Fruit fly (Drosophila melanogaster) whole organism, embryonic: ENCODE measurements around the gene Muc4B.

Experiments
- B-H1 ChIP-seq: fragments of 200-800 bp; sonication (Bioruptor generic); IDR thresholded peaks from 3 replicates; pipeline ENCODE4 v1.3.6; 2022; ENCODE audit warnings: missing biosample characterization, missing genetic modification characterization
- CG10209 ChIP-seq: fragments of 200-800 bp; sonication (Bioruptor generic); optimal IDR thresholded peaks from 3 replicates; lab custom pipeline; 2017; ENCODE audit warnings: missing biosample characterization, mild to moderate bottlenecking, missing genetic modification characterization, missing genetic modification reagents
- CG11456 ChIP-seq: fragments of 200-800 bp; sonication (Bioruptor generic); IDR thresholded peaks from 3 replicates; pipeline ENCODE4 v1.3.6; 2022; ENCODE audit warnings: missing biosample characterization, missing genetic modification characterization
- CG12155 ChIP-seq: fragments of 200-800 bp; sonication (Bioruptor generic); optimal IDR thresholded peaks from 3 replicates; lab custom pipeline; 2016; ENCODE audit warnings: missing biosample characterization, missing genetic modification characterization
- CG15269 ChIP-seq: fragments of 200-800 bp; sonication (Bioruptor generic); optimal IDR thresholded peaks from 2 replicates; lab custom pipeline; 2018; ENCODE audit warnings: missing biosample characterization, mild to moderate bottlenecking, missing genetic modification characterization, moderate library complexity
- CG1603 ChIP-seq: fragments of 200-800 bp; sonication (Bioruptor generic); optimal IDR thresholded peaks from 2 replicates; lab custom pipeline; 2019; ENCODE audit warnings: missing biosample characterization, mild to moderate bottlenecking, missing genetic modification characterization, moderate library complexity
- CG1792 ChIP-seq: fragments of 200-800 bp; sonication (Bioruptor generic); optimal IDR thresholded peaks from 2 replicates; lab custom pipeline; 2016; ENCODE audit warnings: missing biosample characterization, missing genetic modification characterization
- CG18262 ChIP-seq: fragments of 200-800 bp; optimal IDR thresholded peaks from 3 replicates; lab custom pipeline; 2019; ENCODE audit warnings: missing biosample characterization, mild to moderate bottlenecking, missing genetic modification characterization, moderate library complexity
- CG2120 ChIP-seq: fragments of 200-800 bp; sonication (Bioruptor generic); optimal IDR thresholded peaks from 3 replicates; lab custom pipeline; 2016; ENCODE audit warnings: missing biosample characterization, missing genetic modification characterization
- CG32772 ChIP-seq: fragments of 200-800 bp; sonication (Bioruptor generic); IDR thresholded peaks from 2 replicates; pipeline ENCODE4 v1.3.6; 2022; ENCODE audit warnings: missing biosample characterization, missing genetic modification characterization
- CG4360 ChIP-seq: fragments of 200-800 bp; sonication (Bioruptor generic); IDR thresholded peaks from 2 replicates; pipeline ENCODE4 v1.3.6; 2022; ENCODE audit warnings: missing biosample characterization, missing genetic modification characterization
- CG5953 ChIP-seq: fragments of 200-800 bp; sonication (Bioruptor generic); IDR thresholded peaks from 2 replicates; pipeline ENCODE4 v1.3.6; 2022; ENCODE audit warnings: missing biosample characterization, missing genetic modification characterization
- CG6654 ChIP-seq: fragments of 200-800 bp; sonication (Bioruptor generic); optimal IDR thresholded peaks from 2 replicates; lab custom pipeline; 2017; ENCODE audit warnings: missing biosample characterization, mild to moderate bottlenecking, missing genetic modification characterization
- CG8478 ChIP-seq: fragments of >200 bp; optimal IDR thresholded peaks from 2 replicates; lab custom pipeline; 2018
- CTCF ChIP-seq: fragments of 200-800 bp; sonication (Bioruptor generic); optimal IDR thresholded peaks from 2 replicates; lab custom pipeline; 2017; ENCODE audit warnings: missing biosample characterization, mild to moderate bottlenecking, missing genetic modification characterization, moderate library complexity
- Doc2 ChIP-seq: fragments of 200-800 bp; sonication (Bioruptor generic); IDR thresholded peaks from 2 replicates; pipeline ENCODE4 v1.3.6; 2022; ENCODE audit warnings: missing biosample characterization, missing genetic modification characterization
- E2f1 ChIP-seq: fragments of 200-800 bp; sonication (Bioruptor generic); IDR thresholded peaks from 2 replicates; pipeline ENCODE4 v1.3.6; 2022; ENCODE audit warnings: missing biosample characterization, missing genetic modification characterization
- E2f2 ChIP-seq: fragments of 200-800 bp; sonication (Bioruptor generic); IDR thresholded peaks from 2 replicates; pipeline ENCODE4 v1.3.6; 2022; ENCODE audit warnings: missing biosample characterization, missing genetic modification characterization
- Hr78 ChIP-seq, 2 experiments: fragments of 200-800 bp in 1 of 2; fragments of >200 bp in 1 of 2; sonication (Bioruptor generic) in 1 of 2; optimal IDR thresholded peaks; 2 replicates each; lab custom pipeline; 2017 to 2019; ENCODE audit warnings: missing biosample characterization in 2 of 2, missing genetic modification characterization in 2 of 2, mild to moderate bottlenecking in 1 of 2, moderate library complexity in 1 of 2
- Med ChIP-seq: fragments of 200-800 bp; sonication (Bioruptor generic); peaks from one replicate; lab custom pipeline; 2016; ENCODE audit warnings: missing biosample characterization, missing genetic modification characterization, mild to moderate bottlenecking, inconsistent platforms, moderate library complexity
- Mrtf ChIP-seq: fragments of 200-800 bp; sonication (Bioruptor generic); IDR thresholded peaks from 3 replicates; pipeline ENCODE4 v1.3.6; 2022; ENCODE audit warnings: missing biosample characterization, missing genetic modification characterization
- NfI ChIP-seq: fragments of 200-800 bp; sonication (Bioruptor generic); optimal IDR thresholded peaks from 3 replicates; lab custom pipeline; 2018; ENCODE audit warnings: missing biosample characterization, mild to moderate bottlenecking, missing genetic modification characterization, moderate library complexity
- Oli ChIP-seq: fragments of 200-800 bp; sonication (Bioruptor generic); optimal IDR thresholded peaks from 2 replicates; lab custom pipeline; 2018; ENCODE audit warnings: missing biosample characterization, mild to moderate bottlenecking, missing genetic modification characterization, moderate library complexity
- Opbp ChIP-seq: fragments of 200-800 bp; sonication (Bioruptor generic); IDR thresholded peaks from 3 replicates; pipeline ENCODE4 v1.3.6; 2022; ENCODE audit warnings: missing biosample characterization, missing genetic modification characterization; ENCODE audit not compliant: partially characterized antibody
- Optix ChIP-seq: fragments of 200-800 bp; sonication (Bioruptor generic); IDR thresholded peaks from 3 replicates; pipeline ENCODE4 v1.3.6; 2022; ENCODE audit warnings: missing biosample characterization, missing genetic modification characterization
- Trl ChIP-seq, 3 experiments: fragments of >200 bp in 2 of 3; fragments of 200-800 bp in 1 of 3; sonication (Bioruptor generic) in 1 of 3; optimal IDR thresholded peaks; 2 replicates in 1 of 3; 3 replicates in 2 of 3; lab custom pipeline; 2016 to 2017; ENCODE audit warnings: missing biosample characterization in 1 of 3, missing genetic modification characterization in 1 of 3
- bowl ChIP-seq: fragments of 200-800 bp; sonication (Bioruptor generic); IDR thresholded peaks from 2 replicates; pipeline ENCODE4 v1.3.6; 2022; ENCODE audit warnings: missing biosample characterization, missing genetic modification characterization
- da ChIP-seq: fragments of 200-800 bp; sonication (Bioruptor generic); optimal IDR thresholded peaks from 2 replicates; lab custom pipeline; 2016; ENCODE audit warnings: missing biosample characterization, missing genetic modification characterization
- disco-r ChIP-seq: fragments of 200-800 bp; sonication (Bioruptor generic); optimal IDR thresholded peaks from 2 replicates; lab custom pipeline; 2016; ENCODE audit warnings: missing biosample characterization, missing genetic modification characterization
- gfzf ChIP-seq: fragments of 200-800 bp; sonication (Bioruptor generic); optimal IDR thresholded peaks from 2 replicates; lab custom pipeline; 2016; ENCODE audit warnings: missing biosample characterization, mild to moderate bottlenecking, missing genetic modification characterization, moderate library complexity
- hbn ChIP-seq: fragments of 200-800 bp; sonication (Bioruptor generic); IDR thresholded peaks from 2 replicates; pipeline ENCODE4 v1.3.6; 2022; ENCODE audit warnings: missing biosample characterization, missing genetic modification characterization; ENCODE audit not compliant: partially characterized antibody
- insv ChIP-seq, 2 experiments: fragments of 200-800 bp; sonication (Bioruptor generic); optimal IDR thresholded peaks; 3 replicates each; lab custom pipeline; 2016 to 2018; ENCODE audit warnings: missing biosample characterization in 2 of 2, missing genetic modification characterization in 2 of 2
- knrl ChIP-seq: fragments of 200-800 bp; sonication (Bioruptor generic); IDR thresholded peaks from 3 replicates; pipeline ENCODE4 v1.3.6; 2022; ENCODE audit warnings: missing biosample characterization, missing genetic modification characterization; ENCODE audit not compliant: partially characterized antibody
- luna ChIP-seq: fragments of 200-800 bp; sonication (Bioruptor generic); optimal IDR thresholded peaks from 2 replicates; lab custom pipeline; 2016; ENCODE audit warnings: missing biosample characterization, missing genetic modification characterization
- pfk ChIP-seq: fragments of 200-800 bp; sonication (Bioruptor generic); optimal IDR thresholded peaks from 2 replicates; lab custom pipeline; 2018; ENCODE audit warnings: missing biosample characterization, mild to moderate bottlenecking, missing genetic modification characterization, moderate library complexity
- pzg ChIP-seq: fragments of 200-800 bp; sonication (Bioruptor generic); optimal IDR thresholded peaks from 3 replicates; lab custom pipeline; 2018; ENCODE audit warnings: missing biosample characterization, mild to moderate bottlenecking, missing genetic modification characterization, moderate library complexity
- sens-2 ChIP-seq: fragments of 200-800 bp; sonication (Bioruptor generic); IDR thresholded peaks from 2 replicates; pipeline ENCODE4 v1.3.6; 2022; ENCODE audit warnings: missing biosample characterization, missing genetic modification characterization
- shn ChIP-seq: fragments of 200-800 bp; sonication (Bioruptor generic); optimal IDR thresholded peaks from 3 replicates; lab custom pipeline; 2016; ENCODE audit warnings: missing biosample characterization, missing genetic modification characterization
- stwl ChIP-seq: fragments of 200-800 bp; sonication (Bioruptor generic); optimal IDR thresholded peaks from 3 replicates; lab custom pipeline; 2018; ENCODE audit warnings: missing biosample characterization, mild to moderate bottlenecking, missing genetic modification characterization, moderate library complexity
- tna ChIP-seq: fragments of 200-800 bp; sonication (Bioruptor generic); IDR thresholded peaks from 2 replicates; pipeline ENCODE4 v1.3.6; 2022; ENCODE audit warnings: missing biosample characterization, missing genetic modification characterization; ENCODE audit not compliant: partially characterized antibody
- unc-4 ChIP-seq: fragments of 200-800 bp; sonication (Bioruptor generic); IDR thresholded peaks from 2 replicates; pipeline ENCODE4 v1.3.6; 2022; ENCODE audit warnings: missing biosample characterization, missing genetic modification characterization; ENCODE audit not compliant: partially characterized antibody

The Muc4B gene

dm6 chrX:4277861-4278260 is 31.9 kb upstream of the Muc4B start, which contains the start of gene CG15578 (continued):
- TF ChIP-seq unc-4 (GFP tag; lab: Robert Waterston, UW), result no peak

- TF ChIP-seq CG5953 (GFP tag; lab: Robert Waterston, UW), result no peak
- TF ChIP-seq CG32772, result no peak
- no peak for TF ChIP-seq shn (GFP tag; lab: Kevin White, UChicago)
- TF ChIP-seq Doc2 (GFP tag; lab: Robert Waterston, UW), result no peak
- no peak for TF ChIP-seq Trl (optimal IDR thresholded peaks at IDR 0.05; lab: Kevin White, UChicago)
- no peak for TF ChIP-seq Trl (GFP tag; optimal IDR thresholded peaks at IDR 0.05; lab: Kevin White, UChicago)
- no peak for TF ChIP-seq disco-r
- no peak for TF ChIP-seq da (GFP tag; lab: Kevin White, UChicago)
- TF ChIP-seq tna (GFP tag; lab: Robert Waterston, UW), result no peak
- TF ChIP-seq E2f2 (GFP tag; lab: Robert Waterston, UW), result no peak
- TF ChIP-seq Optix, result no peak
- no peak for TF ChIP-seq E2f1
- TF ChIP-seq B-H1 (GFP tag; lab: Robert Waterston, UW), result no peak
- TF ChIP-seq CG15269 (tag; lab: Kevin White, UChicago), result no peak
Measured at dm6 chrX:4276900-4277299, 31.0 kb upstream of the Muc4B start, which contains the start of gene CG15577. CG15577 (minus strand) TSS chrX:4277000.

- TF ChIP-seq luna (no peak), stwl (tag; lab: Kevin White, UChicago) (peak; percentile 15), gfzf (GFP tag; lab: Kevin White, UChicago) (no peak), CTCF (peak; percentile 32), bowl (no peak), CG6654 (GFP tag; lab: Kevin White, UChicago) (no peak), pfk (GFP tag; lab: Kevin White, UChicago) (peak; percentile 91)
Measured at dm6 chrX:4273499-4273898, 27.6 kb upstream of the Muc4B start.

- no peak for TF ChIP-seq CG11456 (GFP tag; lab: Robert Waterston, UW)
- no peak for TF ChIP-seq Hr78 (GFP tag; optimal IDR thresholded peaks at IDR 0.05; lab: Kevin White, UChicago)
- TF ChIP-seq knrl, result no peak
- TF ChIP-seq CG8478 (lab: Kevin White, UChicago), result no peak
- TF ChIP-seq CG10209 (GFP tag; lab: Kevin White, UChicago), result no peak
- TF ChIP-seq sens-2, result no peak
- no peak for TF ChIP-seq CG12155
- no peak for TF ChIP-seq Oli (tag; lab: Kevin White, UChicago)
- no peak for TF ChIP-seq CG4360 (GFP tag; lab: Robert Waterston, UW)
- TF ChIP-seq CG2120 (GFP tag; lab: Kevin White, UChicago), result no peak
- no peak for TF ChIP-seq Mrtf (GFP tag; lab: Robert Waterston, UW)
- no peak for TF ChIP-seq CG1792 (GFP tag; lab: Kevin White, UChicago)
- TF ChIP-seq pzg (GFP tag; lab: Kevin White, UChicago), result no peak
Measured at dm6 chrX:4268401-4268800, 22.5 kb upstream of the Muc4B start, which contains the start of gene CG15572. CG15572 (plus strand) TSS chrX:4268701.

dm6 chrX:4265797-4266196 is 19.9 kb upstream of the Muc4B start, which contains the start of gene CG12691:
CG12691 (plus strand) TSS chrX:4266097.
- TF ChIP-seq Opbp (GFP tag; lab: Robert Waterston, UW) (no peak), CG1603 (tag; lab: Kevin White, UChicago) (no peak), Med (GFP tag; lab: Kevin White, UChicago) (peak; percentile 26), hbn (GFP tag; lab: Robert Waterston, UW) (no peak), NfI (GFP tag; lab: Kevin White, UChicago) (no peak), CG18262 (tag; lab: Kevin White, UChicago) (no peak), insv (GFP tag; optimal IDR thresholded peaks at IDR 0.05; lab: Kevin White, UChicago) (no peak)
